Fruit fly (Drosophila melanogaster) whole organism, wandering third instar larva: ENCODE results near the gene MEP-1.
A peak's percentile ranks its signal among the peaks of the same experiment; 100 is the strongest.

Experiments used
- CG32264 ChIP-seq: fragments of 200-800 bp; sonication (Bioruptor generic); optimal IDR thresholded peaks from 2 replicates; lab custom pipeline; 2016; ENCODE audit warnings: missing biosample characterization, missing genetic modification characterization
- CG9705 ChIP-seq: fragments of 200-800 bp; sonication (Bioruptor generic); optimal IDR thresholded peaks from 2 replicates; lab custom pipeline; 2018; ENCODE audit warnings: missing biosample characterization, mild to moderate bottlenecking, missing genetic modification characterization
- CrebA ChIP-seq: fragments of 200-800 bp; sonication (Bioruptor generic); optimal IDR thresholded peaks from 2 replicates; lab custom pipeline; 2016; ENCODE audit warnings: missing biosample characterization, mild to moderate bottlenecking, missing genetic modification characterization, borderline replicate concordance
- Dfd ChIP-seq: fragments of >200 bp; optimal IDR thresholded peaks from 2 replicates; lab custom pipeline; 2017; ENCODE audit warnings: missing biosample characterization, missing genetic modification characterization
- Dif ChIP-seq: fragments of 200-275, 200-300 bp; sonication (Bioruptor generic); optimal IDR thresholded peaks from 2 replicates; lab custom pipeline; 2018; ENCODE audit warnings: missing biosample characterization, missing genetic modification characterization; ENCODE audit not compliant: partially characterized antibody
- GATAd ChIP-seq: sonication (Bioruptor generic); optimal IDR thresholded peaks from 2 replicates; lab custom pipeline; 2016; ENCODE audit warnings: missing biosample characterization, missing genetic modification characterization
- HLH106 ChIP-seq: fragments of 200-800 bp; optimal IDR thresholded peaks from 3 replicates; lab custom pipeline; 2019; ENCODE audit warnings: missing biosample characterization, mild to moderate bottlenecking, missing genetic modification characterization, moderate library complexity
- Hnf4 ChIP-seq: fragments of 200-800 bp; sonication (Bioruptor generic); optimal IDR thresholded peaks from 2 replicates; lab custom pipeline; 2016; ENCODE audit warnings: missing biosample characterization, mild to moderate bottlenecking, missing genetic modification characterization
- Hr78 ChIP-seq: fragments of >200 bp; optimal IDR thresholded peaks from 2 replicates; lab custom pipeline; 2017; ENCODE audit warnings: missing biosample characterization, missing genetic modification characterization
- Hr83 ChIP-seq: fragments of 200-300 bp; sonication (Bioruptor generic); optimal IDR thresholded peaks from 2 replicates; lab custom pipeline; 2016; ENCODE audit warnings: missing biosample characterization, mild to moderate bottlenecking, missing genetic modification characterization, moderate library complexity; ENCODE audit not compliant: poor library complexity, severe bottlenecking
- Jra ChIP-seq: sonication (Bioruptor generic); optimal IDR thresholded peaks from 2 replicates; lab custom pipeline; 2016; ENCODE audit warnings: missing biosample characterization, missing genetic modification characterization
- OdsH ChIP-seq: fragments of 200-800 bp; sonication (Bioruptor generic); optimal IDR thresholded peaks from 2 replicates; lab custom pipeline; 2016; ENCODE audit warnings: missing biosample characterization, mild to moderate bottlenecking, missing genetic modification characterization
- Rel ChIP-seq, 2 experiments: fragments of 200-800 bp; sonication (Bioruptor generic) in 1 of 2; optimal IDR thresholded peaks; 2 replicates in 1 of 2; 3 replicates in 1 of 2; lab custom pipeline; 2016 to 2019; ENCODE audit warnings: mild to moderate bottlenecking in 2 of 2, missing biosample characterization in 2 of 2, missing genetic modification characterization in 2 of 2, moderate library complexity in 1 of 2
- Sp1 ChIP-seq: fragments of 200-800 bp; sonication (Bioruptor generic); optimal IDR thresholded peaks from 3 replicates; lab custom pipeline; 2019; ENCODE audit warnings: missing biosample characterization, mild to moderate bottlenecking, missing genetic modification characterization, moderate library complexity
- Vsx2 ChIP-seq: fragments of 200-300, 225-300 bp; sonication (Bioruptor generic); optimal IDR thresholded peaks from 2 replicates; lab custom pipeline; 2018; ENCODE audit warnings: missing biosample characterization, missing genetic modification characterization; ENCODE audit not compliant: partially characterized antibody
- br ChIP-seq: fragments of 200-800 bp; sonication (Bioruptor generic); optimal IDR thresholded peaks from 2 replicates; lab custom pipeline; 2016; ENCODE audit warnings: missing biosample characterization, missing genetic modification characterization
- dl ChIP-seq, 2 experiments: fragments of 175-275, 200-275 bp in 1 of 2; fragments of 200-275 bp in 1 of 2; sonication (Bioruptor generic); optimal IDR thresholded peaks; lab custom pipeline; 2018; ENCODE audit warnings: mild to moderate bottlenecking in 2 of 2, missing biosample characterization in 2 of 2, missing genetic modification characterization in 2 of 2, moderate library complexity in 2 of 2; ENCODE audit not compliant: partially characterized antibody in 2 of 2, insufficient read depth in 1 of 2
- ey ChIP-seq: fragments of 200-800 bp; sonication (Bioruptor generic); optimal IDR thresholded peaks from 2 replicates; lab custom pipeline; 2016; ENCODE audit warnings: missing biosample characterization, missing genetic modification characterization
- foxo ChIP-seq, 2 experiments: fragments of 200-800 bp; sonication (Bioruptor generic); optimal IDR thresholded peaks; 2 replicates in 1 of 2; 3 replicates in 1 of 2; lab custom pipeline; 2016 to 2017; ENCODE audit warnings: missing biosample characterization in 2 of 2, missing genetic modification characterization in 2 of 2
- fru ChIP-seq: fragments of 200-800 bp; sonication (Bioruptor generic); optimal IDR thresholded peaks from 3 replicates; lab custom pipeline; 2016; ENCODE audit warnings: missing biosample characterization, mild to moderate bottlenecking, missing genetic modification characterization
- h ChIP-seq: fragments of 200-800 bp; sonication (Bioruptor generic); optimal IDR thresholded peaks from 3 replicates; lab custom pipeline; 2016; ENCODE audit warnings: missing biosample characterization, mild to moderate bottlenecking, missing genetic modification characterization
- jim ChIP-seq: fragments of 175-275, 200-325 bp; sonication (Bioruptor generic); optimal IDR thresholded peaks from 2 replicates; lab custom pipeline; 2016; ENCODE audit warnings: missing biosample characterization, mild to moderate bottlenecking, missing genetic modification characterization
- lola ChIP-seq: fragments of >200 bp; optimal IDR thresholded peaks from 2 replicates; lab custom pipeline; 2017; ENCODE audit warnings: missing biosample characterization, missing genetic modification characterization
- psq ChIP-seq: fragments of 200-800 bp; sonication (Bioruptor generic); optimal IDR thresholded peaks from 3 replicates; lab custom pipeline; 2017; ENCODE audit warnings: missing biosample characterization, mild to moderate bottlenecking, missing genetic modification characterization, moderate library complexity
- rgr ChIP-seq: fragments of 200-800 bp; sonication (Bioruptor generic); optimal IDR thresholded peaks from 3 replicates; lab custom pipeline; 2016; ENCODE audit warnings: missing biosample characterization, mild to moderate bottlenecking, missing genetic modification characterization
- sv ChIP-seq: fragments of 200-800 bp; sonication (Bioruptor generic); optimal IDR thresholded peaks from 3 replicates; lab custom pipeline; 2016; ENCODE audit warnings: missing biosample characterization, missing genetic modification characterization
- tai ChIP-seq: sonication (Bioruptor generic); optimal IDR thresholded peaks from 2 replicates; lab custom pipeline; 2016; ENCODE audit warnings: missing biosample characterization, missing genetic modification characterization
- woc ChIP-seq: sonication (Bioruptor generic); optimal IDR thresholded peaks from 2 replicates; lab custom pipeline; 2016; ENCODE audit warnings: missing biosample characterization, mild to moderate bottlenecking, missing genetic modification characterization

Gene MEP-1

DNA sequence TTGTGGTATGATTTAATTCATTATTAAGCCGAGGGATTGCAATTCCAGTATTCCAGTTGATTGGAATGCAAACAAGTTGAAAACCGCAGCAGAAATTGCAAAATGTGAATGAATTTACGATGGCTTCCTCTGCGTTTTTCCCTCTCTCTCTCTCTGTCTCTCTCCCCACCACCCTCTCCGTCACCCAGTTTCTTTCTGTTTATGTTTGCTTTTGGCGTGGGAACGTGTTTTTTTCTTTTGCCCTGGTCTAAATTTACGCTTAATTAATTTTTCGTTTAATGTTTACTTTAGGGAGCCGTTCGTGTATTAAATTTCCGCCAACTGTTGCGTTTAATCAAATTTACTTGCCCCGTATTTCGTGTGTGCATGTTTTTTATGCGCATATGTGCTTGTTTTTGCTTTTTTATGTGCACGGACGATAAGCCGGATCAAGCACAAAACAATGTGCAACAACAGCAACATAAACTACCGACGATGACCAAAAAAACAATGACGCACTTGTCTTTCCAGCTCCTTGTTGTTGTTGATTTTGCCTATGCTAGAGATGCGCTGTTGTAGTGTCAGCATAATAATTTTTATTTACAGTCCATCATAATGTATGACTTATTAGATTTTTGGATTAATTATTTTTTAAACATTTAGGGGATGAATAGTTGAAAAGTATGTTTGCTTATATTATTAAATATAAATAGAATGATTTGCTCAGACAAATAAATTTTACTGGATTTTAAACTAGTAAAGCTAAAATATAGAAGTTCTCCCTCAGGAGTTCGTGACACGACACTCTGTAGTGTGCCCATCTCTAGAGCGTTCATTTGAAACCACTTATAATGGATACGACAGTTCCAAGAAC is 41.4 kb upstream of the MEP-1 start:
- TF ChIP-seq Hnf4 (GFP tag; lab: Kevin White, UChicago) (no peak), psq (GFP tag; lab: Kevin White, UChicago) (peak; percentile 14), lola (no peak), CrebA (no peak), tai (GFP tag; lab: Kevin White, UChicago) (no peak), OdsH (GFP tag; lab: Kevin White, UChicago) (peak; percentile 2), Sp1 (peak; percentile 1), h (GFP tag; lab: Kevin White, UChicago) (peak; percentile 5), GATAd (GFP tag; lab: Kevin White, UChicago) (no peak), Dif (GFP tag; lab: Kevin White, UChicago) (no peak), Hr78 (GFP tag; lab: Kevin White, UChicago) (no peak), Rel (GFP tag; optimal IDR thresholded peaks at IDR 0.05; lab: Kevin White, UChicago) (no peak), Rel (tag; optimal IDR thresholded peaks at IDR 0.05; lab: Kevin White, UChicago) (no peak), woc (peak; percentile 21), fru (GFP tag; lab: Kevin White, UChicago) (peak; percentile 41), rgr (GFP tag; lab: Kevin White, UChicago) (peak; percentile 26), CG9705 (GFP tag; lab: Kevin White, UChicago) (no peak), ey (peak; percentile 29), HLH106 (tag; lab: Kevin White, UChicago) (peak; percentile 3), Hr83 (peak; percentile 17), foxo (GFP tag; optimal IDR thresholded peaks at IDR 0.05; lab: Kevin White, UChicago) (peak in 1 of 2 experiments; percentile 53), Jra (GFP tag; lab: Kevin White, UChicago) (no peak), sv (GFP tag; lab: Kevin White, UChicago) (peak; percentile 68), Vsx2 (GFP tag; lab: Kevin White, UChicago) (peak; percentile 28), br (GFP tag; lab: Kevin White, UChicago) (peak; percentile 37)

DNA sequence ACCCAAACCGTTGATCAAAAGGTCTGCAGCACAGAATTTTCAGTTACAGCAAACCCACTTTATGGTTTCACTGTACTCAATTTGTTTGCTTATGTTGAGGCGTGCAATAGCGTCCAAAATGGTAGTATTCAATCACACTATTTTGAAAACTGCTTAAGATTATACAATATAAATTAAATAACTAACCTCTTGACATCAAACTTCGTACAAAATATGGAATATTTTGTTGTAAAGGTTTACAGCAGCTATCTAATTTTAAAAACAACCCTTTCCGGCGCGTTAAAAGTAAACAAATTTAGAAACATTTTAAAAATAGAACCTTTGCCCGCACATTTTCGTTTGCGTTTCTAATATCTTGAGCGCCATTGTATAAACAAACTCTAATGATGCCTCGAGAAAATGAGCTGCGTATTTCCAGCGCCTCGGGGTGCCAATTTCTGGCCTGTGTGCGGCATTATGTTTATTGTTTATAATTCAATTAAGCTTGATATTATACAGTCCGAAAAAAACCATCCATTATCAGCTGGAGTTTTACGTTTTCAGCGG is 40.7 kb upstream of the MEP-1 start:
- TF ChIP-seq Dfd (GFP tag; lab: Kevin White, UChicago) (no peak), Dif (GFP tag; lab: Kevin White, UChicago) (no peak), foxo (GFP tag; optimal IDR thresholded peaks at IDR 0.05; lab: Kevin White, UChicago) (no peak), sv (GFP tag; lab: Kevin White, UChicago) (peak; percentile 28)

DNA sequence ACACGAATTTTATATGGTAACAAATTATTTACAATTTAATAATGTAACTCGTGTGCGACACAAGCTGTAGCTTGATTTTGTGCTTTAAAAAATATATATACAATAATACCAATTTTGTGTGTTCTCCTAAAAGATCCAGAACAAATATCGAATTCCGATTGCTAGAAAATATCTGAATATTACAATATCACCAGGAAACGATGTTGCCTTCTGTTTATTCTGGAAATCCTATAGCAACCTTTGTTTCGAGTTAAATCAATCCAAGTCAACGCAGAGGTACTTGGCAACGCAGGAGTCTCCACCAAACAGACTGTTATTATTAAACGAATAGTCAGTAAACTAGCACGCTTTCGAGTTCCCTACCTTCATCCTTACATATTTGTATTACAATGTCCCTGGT is 36.0 kb upstream of the MEP-1 start, which contains the start of gene CG16984:
TSS of gene CG16984 (plus strand) at position 301 of the 400 bp plus-strand sequence.
- TF ChIP-seq CG9705 (GFP tag; lab: Kevin White, UChicago) (no peak), Sp1 (no peak), jim (GFP tag; lab: Kevin White, UChicago) (no peak), Hnf4 (GFP tag; lab: Kevin White, UChicago) (no peak), GATAd (GFP tag; lab: Kevin White, UChicago) (no peak)

DNA sequence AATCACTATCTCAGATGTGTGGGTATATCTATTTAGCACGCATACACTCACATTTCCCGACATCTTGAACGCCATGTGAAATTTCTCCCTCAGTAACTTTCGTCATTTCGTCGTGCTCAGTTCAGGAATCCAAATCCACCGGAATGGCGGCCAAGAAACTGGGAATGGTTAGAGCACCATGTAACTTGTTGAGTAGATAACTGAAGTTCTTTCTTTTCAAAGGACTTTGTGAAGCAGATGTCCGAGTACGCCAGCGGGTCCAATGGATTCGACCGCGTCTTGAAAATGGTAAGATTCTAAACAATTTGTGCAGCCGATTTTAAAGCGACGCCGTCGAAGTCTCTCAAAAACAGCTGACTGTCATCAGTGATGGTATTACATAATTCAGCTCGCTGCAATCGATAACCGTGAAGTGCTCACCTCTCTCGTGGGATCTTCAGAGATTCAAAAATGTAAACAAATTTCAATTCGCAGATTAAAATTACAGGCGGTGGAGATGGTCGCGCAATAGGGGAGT is 32.2 kb upstream of the MEP-1 start, which contains the start of the genes CG16985 and CG12182:
TSS of gene CG16985 (plus strand) at position 84 of the 517 bp plus-strand sequence.
TSS of gene CG12182 (minus strand) at position 366 of the 517 bp plus-strand sequence.
- TF ChIP-seq Dfd (GFP tag; lab: Kevin White, UChicago) = no peak
- no peak for TF ChIP-seq fru (GFP tag; lab: Kevin White, UChicago)
- TF ChIP-seq dl (GFP tag; optimal IDR thresholded peaks at IDR 0.05; lab: Kevin White, UChicago; ENCODE audit: insufficient read depth in 1 of 2, partially characterized antibody in 2 of 2) = no peak
- peak; percentile 4 for TF ChIP-seq GATAd (GFP tag; lab: Kevin White, UChicago)
- TF ChIP-seq psq (GFP tag; lab: Kevin White, UChicago) = peak; percentile 55
- no peak for TF ChIP-seq CG32264 (GFP tag; lab: Kevin White, UChicago)
- TF ChIP-seq OdsH (GFP tag; lab: Kevin White, UChicago) = peak; percentile 5
- no peak for TF ChIP-seq Rel (GFP tag; optimal IDR thresholded peaks at IDR 0.05; lab: Kevin White, UChicago)
- TF ChIP-seq Rel (tag; optimal IDR thresholded peaks at IDR 0.05; lab: Kevin White, UChicago) = peak; percentile 38
- TF ChIP-seq Hr78 (GFP tag; lab: Kevin White, UChicago) = no peak
- TF ChIP-seq foxo (GFP tag; optimal IDR thresholded peaks at IDR 0.05; lab: Kevin White, UChicago) = peak in 1 of 2 experiments; percentile 9
- TF ChIP-seq Hr83 = peak; percentile 46
